Fruit fly (Drosophila melanogaster): ENCODE results near the gene CG31705.
A peak's percentile ranks its signal among the peaks of the same experiment; 100 is the strongest.

CG31705 gene

DNA sequence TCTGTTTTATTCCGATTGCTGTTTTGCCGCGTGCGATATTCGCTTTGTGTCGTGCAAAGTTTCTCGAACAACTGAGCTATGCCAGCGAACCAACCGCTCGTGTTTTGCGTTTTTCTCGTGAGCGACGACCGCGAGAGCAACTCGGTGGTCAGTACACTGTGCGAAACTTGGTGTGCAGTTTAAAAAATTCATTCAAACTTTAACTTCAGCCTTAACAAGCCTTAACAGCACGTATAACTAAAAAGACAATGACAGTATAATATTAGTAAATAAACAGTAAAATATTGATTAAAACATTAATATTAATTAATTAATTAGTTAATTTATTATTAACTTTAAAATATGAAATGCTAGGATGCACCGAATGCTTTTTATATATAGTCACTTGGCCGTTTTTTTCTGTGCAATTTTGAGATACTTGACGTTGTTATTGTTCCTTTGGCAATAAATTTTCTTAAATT, at the start of gene CG31705 (continued):
- TF ChIP-seq Awh (GFP tag; IDR thresholded peaks at IDR 0.05) (no peak), MBD-R2 (GFP tag; IDR thresholded peaks at IDR 0.05) (no peak; the same call in 1 of the 2 replicates), schlank (tag; optimal IDR thresholded peaks at IDR 0.05) (peak; percentile 4), dan (GFP tag; IDR thresholded peaks at IDR 0.05) (no peak), bowl (GFP tag; IDR thresholded peaks at IDR 0.05) (no peak), scrt (GFP tag; optimal IDR thresholded peaks at IDR 0.05) (no peak), zen2 (GFP tag; IDR thresholded peaks at IDR 0.05; ENCODE audit: partially characterized antibody) (no peak), CG30431 (GFP tag; optimal IDR thresholded peaks at IDR 0.05) (no peak), Oli (tag; optimal IDR thresholded peaks at IDR 0.05) (peak; percentile 63), ac (GFP tag; optimal IDR thresholded peaks at IDR 0.05) (no peak), CG13894 (tag; optimal IDR thresholded peaks at IDR 0.05) (no peak), Xrp1 (GFP tag; IDR thresholded peaks at IDR 0.05) (no peak), sens-2 (GFP tag; IDR thresholded peaks at IDR 0.05) (no peak), Usf (GFP tag; optimal IDR thresholded peaks at IDR 0.05) (peak; percentile 48), Lhr (GFP tag; optimal IDR thresholded peaks at IDR 0.05) (no peak), CkIIα-i1 (GFP tag; IDR thresholded peaks at IDR 0.05) (no peak), vfl (GFP tag; optimal IDR thresholded peaks at IDR 0.05) (no peak), eyg (GFP tag; optimal IDR thresholded peaks at IDR 0.05) (no peak), CG11560 (tag; IDR thresholded peaks at IDR 0.05) (0 out of 3 replicates have a peak, but pooled peaks have one; percentile 46), CG17612 (GFP tag; IDR thresholded peaks at IDR 0.05) (no peak), CG15514 (GFP tag; optimal IDR thresholded peaks at IDR 0.05) (peak; percentile 38), Hsf (GFP tag; optimal IDR thresholded peaks at IDR 0.05) (no peak), GATAe (GFP tag; conservative IDR thresholded peaks at IDR 0.05) (no peak), gsb (GFP tag; IDR thresholded peaks at IDR 0.05) (no peak), az2 (GFP tag; optimal IDR thresholded peaks at IDR 0.05) (no peak), dmrt11E (tag; optimal IDR thresholded peaks at IDR 0.05) (no peak), Dek (tag; optimal IDR thresholded peaks at IDR 0.05) (peak; percentile 50), ftz-f1 (GFP tag; optimal IDR thresholded peaks at IDR 0.05) (no peak), slp2 (GFP tag; optimal IDR thresholded peaks at IDR 0.05) (no peak), H15 (GFP tag; IDR thresholded peaks at IDR 0.05) (no peak), p53 (GFP tag; optimal IDR thresholded peaks at IDR 0.05) (no peak), CG12299 (tag; optimal IDR thresholded peaks at IDR 0.05) (no peak), tll (GFP tag; optimal IDR thresholded peaks at IDR 0.05) (no peak), zen (tag; optimal IDR thresholded peaks at IDR 0.05) (no peak), klu (GFP tag; IDR thresholded peaks at IDR 0.05) (no peak), CG13123 (GFP tag; optimal IDR thresholded peaks at IDR 0.05) (no peak), CG2889 (GFP tag; IDR thresholded peaks at IDR 0.05) (no peak), CG6854 (GFP tag; optimal IDR thresholded peaks at IDR 0.05) (no peak), CG11695 (GFP tag; IDR thresholded peaks at IDR 0.05) (peak; percentile 36; the same call in 1 of the 3 replicates), CG33557 (GFP tag; optimal IDR thresholded peaks at IDR 0.05) (no peak), CG16779 (GFP tag; IDR thresholded peaks at IDR 0.05) (no peak), CG17186 (GFP tag; optimal IDR thresholded peaks at IDR 0.05) (no peak), zfh2 (GFP tag; optimal IDR thresholded peaks at IDR 0.05) (no peak), wor (GFP tag; IDR thresholded peaks at IDR 0.05) (no peak), jigr1 (GFP tag; IDR thresholded peaks at IDR 0.05) (no peak), NC2α (GFP tag; optimal IDR thresholded peaks at IDR 0.05) (no peak), CG18599 (GFP tag; optimal IDR thresholded peaks at IDR 0.05) (peak; percentile 50), ham (GFP tag; IDR thresholded peaks at IDR 0.05) (no peak), CG14667 (GFP tag; IDR thresholded peaks at IDR 0.05) (peak; percentile 22; the same call in 1 of the 2 replicates), ro (GFP tag; IDR thresholded peaks at IDR 0.05) (no peak), CG34422 (GFP tag; IDR thresholded peaks at IDR 0.05) (peak; percentile 71; the same call in 1 of the 3 replicates), Fer2 (tag; optimal IDR thresholded peaks at IDR 0.05) (no peak)

Data from whole organism, embryonic.